Worm (Caenorhabditis elegans) whole organism, midembryonic: Measurements from ENCODE around the gene lron-12.

Experiments
- T22C8.4 ChIP-seq: fragments of 200-800 bp; sonication (Bioruptor generic); IDR thresholded peaks from 2 replicates; pipeline ENCODE4 v1.3.6; 2022; ENCODE audit warnings: missing genetic modification characterization, missing compliant biosample characterization
- cog-1 ChIP-seq: sonication (generic microtip); optimal IDR thresholded peaks from 2 replicates; lab custom pipeline; 2016; ENCODE audit warnings: missing genetic modification characterization, missing compliant biosample characterization
- med-1 ChIP-seq: sonication (generic microtip); optimal IDR thresholded peaks from 2 replicates; lab custom pipeline; 2017; ENCODE audit warnings: missing genetic modification characterization, mild to moderate bottlenecking, missing compliant biosample characterization, antibody characterized with exemption, missing genetic modification reagents; ENCODE audit not compliant: insufficient read depth
- tab-1 ChIP-seq: fragments of 200-800 bp; sonication (Bioruptor generic); IDR thresholded peaks from 2 replicates; pipeline ENCODE4 v1.3.6; 2022; ENCODE audit warnings: missing genetic modification characterization, missing compliant biosample characterization
- ztf-23 ChIP-seq: fragments of 200-800 bp; sonication (Bioruptor generic); IDR thresholded peaks from 2 replicates; pipeline ENCODE4 v1.3.6; 2022; ENCODE audit warnings: missing genetic modification reagents, missing genetic modification characterization, missing compliant biosample characterization
- ztf-29 ChIP-seq: fragments of 200-800 bp; sonication (Bioruptor generic); IDR thresholded peaks from 2 replicates; pipeline ENCODE4 v1.3.6; 2022; ENCODE audit warnings: missing genetic modification reagents, missing genetic modification characterization, missing compliant biosample characterization

DNA sequence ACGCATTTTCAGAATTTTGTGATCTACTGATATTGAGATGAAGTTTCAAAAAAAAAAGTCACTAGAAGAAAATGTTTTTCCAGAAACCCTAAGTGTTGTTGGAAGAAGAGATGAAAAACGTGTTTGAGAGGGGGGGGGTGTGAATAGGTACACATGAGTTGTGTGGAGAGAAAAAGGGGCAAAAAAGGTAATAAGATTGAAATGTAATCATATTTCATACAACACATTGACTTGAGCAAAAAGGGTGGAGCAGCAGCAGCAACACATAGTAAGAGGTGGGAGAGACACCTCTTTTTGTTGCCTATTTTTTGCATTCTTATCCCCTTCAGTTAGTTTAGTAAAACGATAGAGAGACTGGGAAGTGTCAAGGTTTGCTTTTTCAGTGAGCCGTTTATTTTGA, 12.5 kb upstream of the lron-12 start:
- TF ChIP-seq ztf-23 (GFP tag; lab: Robert Waterston, UW), result no peak
- no peak for TF ChIP-seq ztf-29 (GFP tag; lab: Robert Waterston, UW)
- no peak for TF ChIP-seq cog-1 (tag; lab: Kevin White, UChicago)
- no peak for TF ChIP-seq tab-1 (GFP tag; lab: Robert Waterston, UW)
- no peak for TF ChIP-seq T22C8.4 (GFP tag; lab: Robert Waterston, UW)
- TF ChIP-seq med-1 (GFP tag; lab: Kevin White, UChicago), result no peak
